Fruit fly (Drosophila melanogaster): ENCODE data around the gene CG31436.

The CG31436 gene

DNA sequence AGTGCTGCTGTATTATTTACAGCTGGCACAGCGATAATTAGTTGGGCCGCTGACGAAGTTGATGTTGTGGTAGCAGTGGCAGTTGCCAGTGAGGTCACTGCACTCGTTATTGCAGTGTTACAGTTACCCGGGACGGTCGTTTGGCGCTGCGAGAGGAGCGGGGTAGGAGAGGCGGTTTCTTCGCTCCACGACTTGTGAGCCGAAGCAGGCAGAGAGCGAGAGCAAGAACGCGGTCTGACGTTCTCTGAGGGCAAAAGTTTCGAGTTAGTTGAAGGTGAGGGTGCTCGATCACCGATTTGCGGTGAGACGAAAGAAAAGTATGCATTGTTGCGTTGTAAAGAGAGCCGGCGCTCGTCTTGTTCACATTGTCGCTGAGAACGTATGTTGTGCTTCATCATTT, 24.6 kb downstream of the CG31436 start:
- TF ChIP-seq eg (GFP tag; IDR thresholded peaks at IDR 0.05) (0 out of 3 replicates have a peak, but pooled peaks have one; percentile 17), CG8119 (GFP tag; IDR thresholded peaks at IDR 0.05) (0 out of 3 replicates have a peak, but pooled peaks have one; percentile 28)

DNA sequence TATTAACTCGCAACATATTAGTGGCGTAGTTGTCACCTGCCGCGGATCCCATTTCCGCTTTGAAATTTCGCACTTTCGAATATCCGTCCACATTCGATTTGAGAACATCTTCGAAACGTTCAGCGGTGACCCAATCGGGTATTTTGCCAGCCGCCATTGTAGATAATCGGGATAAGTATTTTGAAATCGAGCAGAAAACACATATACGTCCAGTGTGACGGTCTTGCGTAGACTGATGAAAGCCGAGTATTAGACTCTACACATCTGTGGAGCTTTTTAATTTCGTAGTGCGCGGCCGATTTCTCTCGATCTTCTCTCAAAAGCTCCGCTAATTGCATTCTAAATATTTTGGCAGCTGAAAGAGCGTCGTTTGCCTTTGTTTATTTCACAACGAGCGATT, 25.1 kb downstream of the CG31436 start, which contains the start of gene CHKov1:
TSS of gene CHKov1 (minus strand) at position 238 of the 400 bp plus-strand sequence.
- TF ChIP-seq vri (GFP tag; optimal IDR thresholded peaks at IDR 0.05) (peak; percentile 30), Sox102F (GFP tag; optimal IDR thresholded peaks at IDR 0.05) (no peak), CG11294 (GFP tag; IDR thresholded peaks at IDR 0.05) (no peak), CG16779 (tag; optimal IDR thresholded peaks at IDR 0.05) (no peak), CG15336 (GFP tag; IDR thresholded peaks at IDR 0.05) (0 out of 2 replicates have a peak, but pooled peaks have one; percentile 21)

DNA sequence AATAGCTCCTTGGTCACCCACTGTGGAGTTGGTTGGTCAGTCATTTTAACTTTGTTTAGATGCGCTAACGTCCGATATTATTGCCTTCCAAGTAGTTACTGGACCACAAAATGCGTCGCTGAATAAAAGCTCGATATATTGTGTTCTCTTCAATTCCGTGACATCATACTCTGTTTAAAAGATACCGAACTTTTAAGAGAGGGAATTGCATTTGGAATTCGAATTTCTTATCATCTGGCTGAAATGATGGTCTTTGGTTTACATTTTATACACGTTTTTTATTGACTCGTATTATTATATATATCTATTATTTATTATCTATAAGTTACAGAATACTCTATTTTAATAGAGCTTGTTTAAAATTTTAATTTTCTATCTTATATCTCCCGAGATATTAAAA, 27.2 kb downstream of the CG31436 start, which contains the start of gene CHKov2:
TSS of gene CHKov2 (minus strand) at position 101 of the 400 bp plus-strand sequence.
- TF ChIP-seq CG6276 (GFP tag; optimal IDR thresholded peaks at IDR 0.05) (no peak), fd85E (GFP tag; optimal IDR thresholded peaks at IDR 0.05) (no peak), esn (GFP tag; optimal IDR thresholded peaks at IDR 0.05) (no peak), CG8319 (GFP tag; optimal IDR thresholded peaks at IDR 0.05) (no peak), dac (GFP tag; optimal IDR thresholded peaks at IDR 0.05) (no peak), pdm3 (GFP tag; optimal IDR thresholded peaks at IDR 0.05) (no peak), Lpt (GFP tag; optimal IDR thresholded peaks at IDR 0.05) (no peak), Gug (GFP tag; IDR thresholded peaks at IDR 0.05) (no peak), Sox15 (GFP tag; optimal IDR thresholded peaks at IDR 0.05) (no peak), CG32006 (GFP tag; optimal IDR thresholded peaks at IDR 0.05) (no peak), salr (GFP tag; optimal IDR thresholded peaks at IDR 0.05) (no peak), fkh (GFP tag; optimal IDR thresholded peaks at IDR 0.05) (no peak), CG8119 (GFP tag; IDR thresholded peaks at IDR 0.05) (no peak), CG6808 (GFP tag; optimal IDR thresholded peaks at IDR 0.05) (no peak), Blimp-1 (GFP tag; optimal IDR thresholded peaks at IDR 0.05) (no peak), CG8632 (GFP tag; optimal IDR thresholded peaks at IDR 0.05) (no peak), Eip93F (GFP tag; optimal IDR thresholded peaks at IDR 0.05) (no peak), dsx (GFP tag; optimal IDR thresholded peaks at IDR 0.05; ENCODE audit: poor library complexity, severe bottlenecking) (no peak)

DNA sequence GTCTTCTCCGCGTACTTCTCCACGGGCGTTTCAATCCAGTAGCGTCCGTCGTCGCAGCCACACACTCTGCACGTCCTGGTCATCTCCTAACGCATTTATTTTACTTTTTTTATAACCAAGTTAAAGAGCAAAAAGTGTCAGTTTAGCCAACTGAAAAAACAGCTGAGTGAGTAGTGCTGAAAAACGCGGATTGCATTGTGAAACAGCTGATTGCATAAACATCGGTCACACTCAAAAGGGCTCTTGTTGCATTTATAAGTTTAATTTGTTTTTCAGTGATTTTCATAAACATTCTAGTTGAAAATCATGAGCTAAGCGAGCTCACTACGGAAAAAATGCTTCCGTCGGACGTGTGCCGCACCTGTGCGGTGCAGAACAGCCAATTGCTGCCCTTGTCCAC, 31.1 kb downstream of the CG31436 start, which contains the start of the genes CG10669 and CG11902:
TSS of gene CG10669 (minus strand) at position 179 of the 400 bp plus-strand sequence.
TSS of gene CG11902 (plus strand) at position 193 of the 400 bp plus-strand sequence.
- TF ChIP-seq Met (GFP tag; optimal IDR thresholded peaks at IDR 0.05) (no peak), net (GFP tag; optimal IDR thresholded peaks at IDR 0.05) (no peak), CG6792 (GFP tag; optimal IDR thresholded peaks at IDR 0.05) (no peak), spab (GFP tag; optimal IDR thresholded peaks at IDR 0.05) (no peak), Ets96B (tag; optimal IDR thresholded peaks at IDR 0.05) (no peak), Eip78C (GFP tag) (no peak), dsx (GFP tag; optimal IDR thresholded peaks at IDR 0.05; ENCODE audit: poor library complexity, severe bottlenecking) (no peak), CG6163 (GFP tag; IDR thresholded peaks at IDR 0.05) (no peak), lz (GFP tag; optimal IDR thresholded peaks at IDR 0.05) (no peak), Smox (GFP tag; optimal IDR thresholded peaks at IDR 0.05) (no peak), CG11762 (GFP tag; optimal IDR thresholded peaks at IDR 0.05; ENCODE audit: insufficient read depth) (no peak), Sox14 (GFP tag; optimal IDR thresholded peaks at IDR 0.05) (no peak), vri (GFP tag; optimal IDR thresholded peaks at IDR 0.05) (no peak), Gug (GFP tag; IDR thresholded peaks at IDR 0.05) (no peak)
